Fruit fly (Drosophila melanogaster) ovary, adult (tissue): ENCODE measurements around the gene CG14315.

Source experiments
- CG17801 ChIP-seq: fragments of 200-800 bp; optimal IDR thresholded peaks from 2 replicates; lab custom pipeline; 2019; ENCODE audit warnings: missing biosample characterization, mild to moderate bottlenecking, missing genetic modification characterization, moderate library complexity; ENCODE audit not compliant: partially characterized antibody

The CG14315 gene

dm6 chr3R:18160165-18160814, 1.8 kb downstream of the CG14315 start:
- no peak for TF ChIP-seq CG17801 (GFP tag; lab: Kevin White, UChicago)

- peak; percentile 50 for TF ChIP-seq CG17801 (GFP tag; lab: Kevin White, UChicago)
Observed at dm6 chr3R:18164052-18164722, 5.7 kb downstream of the CG14315 start, which contains the start of the genes CG7218 and Cbp20. Gene CG7218, minus strand, starts transcription at chr3R:18164397. Gene Cbp20, plus strand, starts transcription at chr3R:18164661.

- no peak for TF ChIP-seq CG17801 (GFP tag; lab: Kevin White, UChicago)
Observed at dm6 chr3R:18166261-18166720, 7.8 kb downstream of the CG14315 start.

- no peak for TF ChIP-seq CG17801 (GFP tag; lab: Kevin White, UChicago)
Observed at dm6 chr3R:18167173-18167415, 8.6 kb downstream of the CG14315 start, which contains the start of the genes CG7215 and Prx5. Gene CG7215, minus strand, starts transcription at chr3R:18167273. Gene Prx5, minus strand, starts transcription at chr3R:18167273.

dm6 chr3R:18167416-18168237, 9.1 kb downstream of the CG14315 start, which contains the start of gene wrd:
Gene wrd, plus strand, starts transcription at chr3R:18167757.
- TF ChIP-seq CG17801 (GFP tag; lab: Kevin White, UChicago): peak; percentile 27

dm6 chr3R:18168398-18168797, 9.9 kb downstream of the CG14315 start:
- TF ChIP-seq CG17801 (GFP tag; lab: Kevin White, UChicago): peak; percentile 23

dm6 chr3R:18168929-18169350, 10.4 kb downstream of the CG14315 start:
- no peak for TF ChIP-seq CG17801 (GFP tag; lab: Kevin White, UChicago)

- TF ChIP-seq CG17801 (GFP tag; lab: Kevin White, UChicago): no peak
Observed at dm6 chr3R:18169982-18170531, 11.6 kb downstream of the CG14315 start.

dm6 chr3R:18171983-18172967, 13.8 kb downstream of the CG14315 start:
- peak; percentile 75 for TF ChIP-seq CG17801 (GFP tag; lab: Kevin White, UChicago)

- TF ChIP-seq CG17801 (GFP tag; lab: Kevin White, UChicago): peak; percentile 2
Observed at dm6 chr3R:18183244-18183643, 24.7 kb downstream of the CG14315 start, which contains the start of gene cdm. Gene cdm, minus strand, starts transcription at chr3R:18183479.

- peak; percentile 86 for TF ChIP-seq CG17801 (GFP tag; lab: Kevin White, UChicago)
Observed at dm6 chr3R:18185385-18185784, 26.9 kb downstream of the CG14315 start, which contains the start of the genes Arp5 and CG7208. Gene Arp5, plus strand, starts transcription at chr3R:18185498. Gene CG7208, minus strand, starts transcription at chr3R:18185715.

- TF ChIP-seq CG17801 (GFP tag; lab: Kevin White, UChicago): peak; percentile 85
Observed at dm6 chr3R:18188702-18189125, 30.2 kb downstream of the CG14315 start, which contains the start of the genes CG12321 and MED17. Gene CG12321, minus strand, starts transcription at chr3R:18188707. Gene MED17, plus strand, starts transcription at chr3R:18189072.

- TF ChIP-seq CG17801 (GFP tag; lab: Kevin White, UChicago): no peak
Observed at dm6 chr3R:18191867-18192266, 33.4 kb downstream of the CG14315 start, which contains the start of gene CG14313. Gene CG14313, minus strand, starts transcription at chr3R:18191967.
